Worm (Caenorhabditis elegans) whole organism, L1 larva: ENCODE data around the gene H39E23.2.
A peak's percentile ranks its signal among the peaks of the same experiment; 100 is the strongest.

Experiments used
- C04F5.9 ChIP-seq: sonication (generic microtip); optimal IDR thresholded peaks from 2 replicates; lab custom pipeline; 2016; ENCODE audit warnings: missing genetic modification characterization, missing compliant biosample characterization
- C34B4.2 ChIP-seq: sonication (generic microtip); optimal IDR thresholded peaks from 2 replicates; lab custom pipeline; 2017; ENCODE audit warnings: mild to moderate bottlenecking, missing genetic modification characterization, missing compliant biosample characterization
- F16B12.6 ChIP-seq: fragments of 150-350 bp; optimal IDR thresholded peaks from 2 replicates; lab custom pipeline; 2014; ENCODE audit warnings: missing biosample characterization, missing genetic modification characterization
- Y116A8C.19 ChIP-seq: sonication (generic microtip); optimal IDR thresholded peaks from 2 replicates; lab custom pipeline; 2016; ENCODE audit warnings: missing compliant biosample characterization, missing genetic modification characterization, borderline replicate concordance
- aha-1 ChIP-seq: fragments of 150-350 bp; optimal IDR thresholded peaks from 2 replicates; lab custom pipeline; 2014; ENCODE audit warnings: missing biosample characterization, missing genetic modification characterization
- alr-1 ChIP-seq: fragments of 200-800 bp; sonication (Bioruptor generic); optimal IDR thresholded peaks from 2 replicates; lab custom pipeline; 2018; ENCODE audit warnings: borderline replicate concordance, mild to moderate bottlenecking, missing genetic modification characterization, missing compliant biosample characterization
- blmp-1 ChIP-seq: fragments of 150-350 bp; optimal IDR thresholded peaks from 2 replicates; lab custom pipeline; 2014; ENCODE audit warnings: missing biosample characterization, missing genetic modification characterization
- ceh-63 ChIP-seq: fragments of 200-800 bp; sonication (Bioruptor generic); optimal IDR thresholded peaks from 2 replicates; lab custom pipeline; 2018; ENCODE audit warnings: mild to moderate bottlenecking, missing genetic modification characterization, missing compliant biosample characterization
- ceh-82 ChIP-seq, 3 experiments: fragments of 150-350 bp in 1 of 3; sonication (generic microtip) in 2 of 3; optimal IDR thresholded peaks; 2 replicates each; lab custom pipeline; 2014 to 2017; ENCODE audit warnings: missing biosample characterization in 3 of 3, missing genetic modification characterization in 3 of 3
- ceh-90 ChIP-seq: sonication (generic microtip); optimal IDR thresholded peaks from 2 replicates; lab custom pipeline; 2016; ENCODE audit warnings: missing genetic modification characterization, missing compliant biosample characterization
- dpl-1 ChIP-seq, 3 experiments: fragments of 150-350 bp in 2 of 3; sonication (generic microtip) in 1 of 3; optimal IDR thresholded peaks; 2 replicates each; lab custom pipeline; 2014 to 2017; ENCODE audit warnings: missing biosample characterization in 3 of 3, missing genetic modification characterization in 3 of 3, missing genetic modification reagents in 3 of 3
- efl-1 ChIP-seq, 4 experiments: fragments of 150-350 bp; optimal IDR thresholded peaks in 3 of 4; peaks in 1 of 4; 1 replicate in 1 of 4; 2 replicates in 3 of 4; lab custom pipeline; 2014; ENCODE audit warnings: missing biosample characterization in 2 of 4, missing genetic modification characterization in 2 of 4, missing genetic modification reagents in 2 of 4
- fkh-10 ChIP-seq: sonication (generic microtip); optimal IDR thresholded peaks from 2 replicates; lab custom pipeline; 2017; ENCODE audit warnings: missing biosample characterization, missing genetic modification reagents, missing genetic modification characterization
- fkh-8 ChIP-seq: sonication (generic microtip); optimal IDR thresholded peaks from 2 replicates; lab custom pipeline; 2016; ENCODE audit warnings: mild to moderate bottlenecking, missing genetic modification characterization, missing compliant biosample characterization
- fos-1 ChIP-seq: fragments of 150-350 bp; optimal IDR thresholded peaks from 2 replicates; lab custom pipeline; 2014; ENCODE audit warnings: missing biosample characterization, missing genetic modification characterization
- jun-1 ChIP-seq: fragments of 150-350 bp; optimal IDR thresholded peaks from 2 replicates; lab custom pipeline; 2014; ENCODE audit warnings: missing biosample characterization, missing genetic modification reagents, missing genetic modification characterization
- lin-13 ChIP-seq: fragments of 150-350 bp; optimal IDR thresholded peaks from 2 replicates; lab custom pipeline; 2014; ENCODE audit warnings: missing biosample characterization, missing genetic modification reagents, missing genetic modification characterization
- lin-14 ChIP-seq: fragments of 200-800 bp; sonication (Bioruptor generic); optimal IDR thresholded peaks from 2 replicates; lab custom pipeline; 2018; ENCODE audit warnings: mild to moderate bottlenecking, missing genetic modification characterization, moderate library complexity, missing compliant biosample characterization
- lin-15B ChIP-seq: fragments of 150-350 bp; sonication (generic microtip); optimal IDR thresholded peaks from 3 replicates; lab custom pipeline; 2014; ENCODE audit warnings: missing biosample characterization, missing genetic modification characterization
- lin-35 ChIP-seq, 2 experiments: fragments of 150-350 bp; optimal IDR thresholded peaks; 2 replicates each; lab custom pipeline; 2014; ENCODE audit warnings: missing biosample characterization in 2 of 2, missing genetic modification characterization in 2 of 2, missing genetic modification reagents in 2 of 2
- lin-39 ChIP-seq: fragments of 150-350 bp; optimal IDR thresholded peaks from 2 replicates; lab custom pipeline; 2014; ENCODE audit warnings: missing biosample characterization, missing genetic modification reagents, missing genetic modification characterization
- lir-3 ChIP-seq: sonication (generic microtip); optimal IDR thresholded peaks from 2 replicates; lab custom pipeline; 2016; ENCODE audit warnings: mild to moderate bottlenecking, missing genetic modification characterization, moderate library complexity, missing compliant biosample characterization; ENCODE audit not compliant: poor library complexity
- mep-1 ChIP-seq: fragments of 150-350 bp; optimal IDR thresholded peaks from 2 replicates; lab custom pipeline; 2014; ENCODE audit warnings: missing biosample characterization, missing genetic modification characterization
- nhr-11 ChIP-seq: fragments of 150-350 bp; optimal IDR thresholded peaks from 2 replicates; lab custom pipeline; 2014; ENCODE audit warnings: missing biosample characterization, missing genetic modification characterization
- nhr-47 ChIP-seq: sonication (generic microtip); optimal IDR thresholded peaks from 2 replicates; lab custom pipeline; 2016; ENCODE audit warnings: mild to moderate bottlenecking, missing genetic modification characterization, moderate library complexity, missing compliant biosample characterization
- nhr-71 ChIP-seq: sonication (generic microtip); optimal IDR thresholded peaks from 2 replicates; lab custom pipeline; 2016; ENCODE audit warnings: mild to moderate bottlenecking, missing genetic modification characterization, moderate library complexity, missing compliant biosample characterization
- nhr-77 ChIP-seq: fragments of 150-350 bp; optimal IDR thresholded peaks from 2 replicates; lab custom pipeline; 2014; ENCODE audit warnings: missing biosample characterization, missing genetic modification characterization
- nhr-84 ChIP-seq: sonication (generic microtip); optimal IDR thresholded peaks from 2 replicates; lab custom pipeline; 2017; ENCODE audit warnings: missing biosample characterization, missing genetic modification characterization
- nhr-90 ChIP-seq: sonication (generic microtip); optimal IDR thresholded peaks from 2 replicates; lab custom pipeline; 2016; ENCODE audit warnings: mild to moderate bottlenecking, missing genetic modification characterization, missing compliant biosample characterization; ENCODE audit not compliant: poor library complexity
- pax-3 ChIP-seq: fragments of 200-800 bp; sonication (Bioruptor generic); optimal IDR thresholded peaks from 2 replicates; lab custom pipeline; 2018; ENCODE audit warnings: mild to moderate bottlenecking, missing genetic modification characterization, moderate library complexity, missing compliant biosample characterization
- rnt-1 ChIP-seq: sonication (generic microtip); optimal IDR thresholded peaks from 2 replicates; lab custom pipeline; 2016; ENCODE audit warnings: mild to moderate bottlenecking, missing genetic modification characterization, moderate library complexity, missing compliant biosample characterization
- snu-23 ChIP-seq: sonication (generic microtip); optimal IDR thresholded peaks from 2 replicates; lab custom pipeline; 2016; ENCODE audit warnings: missing genetic modification characterization, missing compliant biosample characterization
- sox-4 ChIP-seq: sonication (generic microtip); optimal IDR thresholded peaks from 2 replicates; lab custom pipeline; 2016; ENCODE audit warnings: missing genetic modification characterization, missing compliant biosample characterization
- sptf-1 ChIP-seq: fragments of 150-350 bp; optimal IDR thresholded peaks from 2 replicates; lab custom pipeline; 2014; ENCODE audit warnings: missing biosample characterization, missing genetic modification characterization
- sup-37 ChIP-seq: fragments of 200-800 bp; sonication (Bioruptor generic); optimal IDR thresholded peaks from 2 replicates; lab custom pipeline; 2018; ENCODE audit warnings: mild to moderate bottlenecking, missing genetic modification characterization, missing compliant biosample characterization
- swsn-7 ChIP-seq: sonication (generic microtip); optimal IDR thresholded peaks from 2 replicates; lab custom pipeline; 2016; ENCODE audit warnings: missing genetic modification characterization, missing compliant biosample characterization
- tbx-2 ChIP-seq: sonication (generic microtip); optimal IDR thresholded peaks from 2 replicates; lab custom pipeline; 2016; ENCODE audit warnings: missing genetic modification characterization, missing compliant biosample characterization
- unc-62 ChIP-seq: fragments of 150-350 bp; optimal IDR thresholded peaks from 2 replicates; lab custom pipeline; 2014; ENCODE audit warnings: missing biosample characterization, missing genetic modification reagents, missing genetic modification characterization
- xbp-1 ChIP-seq: sonication (generic microtip); optimal IDR thresholded peaks from 2 replicates; lab custom pipeline; 2016; ENCODE audit warnings: missing genetic modification characterization, missing compliant biosample characterization

The H39E23.2 gene

DNA sequence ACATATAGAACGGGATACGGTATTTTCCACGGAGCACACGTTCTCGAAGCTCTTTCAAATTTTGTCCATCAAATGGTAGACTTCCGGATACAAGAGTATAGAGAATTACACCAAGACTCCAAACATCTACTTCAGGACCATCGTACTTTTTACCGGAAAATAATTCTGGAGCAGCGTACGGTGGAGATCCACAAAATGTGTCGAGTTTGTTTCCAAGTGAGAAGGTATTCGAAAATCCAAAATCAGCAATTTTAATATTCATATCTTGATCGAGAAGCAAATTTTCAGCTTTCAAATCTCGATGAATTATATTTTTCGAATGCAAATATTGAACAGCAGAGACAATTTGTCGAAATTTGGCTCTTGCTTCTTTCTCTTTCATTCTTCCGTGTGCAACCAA is 13.0 kb downstream of the H39E23.2 start:
- TF ChIP-seq snu-23 (GFP tag; lab: Kevin White, UChicago) (no peak), lin-14 (no peak), alr-1 (no peak), fkh-8 (tag; lab: Kevin White, UChicago) (no peak), nhr-90 (tag; lab: Kevin White, UChicago) (no peak), nhr-77 (tag; lab: Kevin White, UChicago) (no peak), C34B4.2 (no peak)

DNA sequence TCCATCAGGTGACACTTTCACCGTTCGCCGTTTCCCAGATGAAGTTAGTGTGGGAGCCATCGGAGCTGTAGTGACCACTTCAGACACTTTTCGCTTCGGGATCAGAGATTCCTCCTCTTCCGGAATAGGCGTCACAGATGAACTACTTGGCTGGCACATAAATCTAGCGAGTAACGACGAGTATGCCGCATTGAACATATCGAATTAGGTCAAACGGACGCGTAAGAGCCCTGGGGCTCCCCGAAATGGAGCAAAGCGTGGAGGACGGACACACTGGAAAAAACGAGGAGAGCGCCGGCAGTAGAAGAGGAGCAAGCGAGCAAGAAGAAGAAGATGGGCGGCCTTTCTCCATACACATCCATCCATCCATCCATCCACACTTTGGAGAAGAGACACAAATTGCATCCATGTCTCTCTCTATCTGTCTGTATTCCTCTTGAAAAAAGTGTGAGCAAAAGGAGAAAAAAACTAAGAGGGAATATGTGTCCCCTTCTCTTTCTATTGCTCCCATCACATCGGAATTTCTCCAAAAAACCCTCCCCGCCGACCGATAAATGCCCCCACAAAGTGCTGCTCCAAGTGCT is 16.3 kb downstream of the H39E23.2 start:
- TF ChIP-seq lin-14 (peak; percentile 57), lin-13 (no peak), fkh-10 (peak; percentile 3), ceh-82 (tag; optimal IDR thresholded peaks at IDR 0.05; lab: Kevin White, UChicago) (peak in 1 of 3 experiments; percentile 27)

DNA sequence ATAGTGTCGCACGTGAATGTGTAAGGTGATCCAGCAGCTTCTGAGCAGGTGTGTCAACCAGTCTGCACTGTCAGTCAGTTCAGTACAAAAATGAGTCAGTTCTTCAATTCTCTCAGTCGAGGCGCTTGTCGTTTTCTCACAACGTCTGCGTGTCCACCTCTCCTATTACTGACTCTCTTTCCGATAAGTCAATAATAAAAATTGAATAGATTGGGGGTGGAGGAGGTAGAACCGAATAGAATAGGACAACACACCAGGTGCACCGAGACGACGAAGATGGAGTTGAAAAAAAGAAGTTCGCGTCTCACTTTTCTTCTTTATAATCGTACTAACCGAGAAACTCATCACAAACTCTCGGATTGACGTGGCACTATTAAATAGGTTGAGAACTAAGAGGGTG is 17.7 kb downstream of the H39E23.2 start:
- TF ChIP-seq lin-14 (peak; percentile 37), swsn-7 (no peak), efl-1 (optimal IDR thresholded peaks at IDR 0.05; lab: Kevin White, UChicago) (no peak), efl-1 (GFP tag; optimal IDR thresholded peaks at IDR 0.05 in 1 of 2; lab: Kevin White, UChicago) (peak in 1 of 2 experiments; percentile 83), F16B12.6 (no peak), sptf-1 (tag; lab: Kevin White, UChicago) (no peak), fkh-8 (tag; lab: Kevin White, UChicago) (no peak), blmp-1 (tag; lab: Kevin White, UChicago) (no peak), lin-35 (GFP tag; optimal IDR thresholded peaks at IDR 0.05; lab: Kevin White, UChicago) (peak in 1 of 2 experiments; percentile 7), Y116A8C.19 (tag; lab: Kevin White, UChicago) (no peak), lin-39 (tag; lab: Kevin White, UChicago) (no peak), fos-1 (tag; lab: Kevin White, UChicago) (no peak), nhr-84 (tag; lab: Kevin White, UChicago) (no peak)

DNA sequence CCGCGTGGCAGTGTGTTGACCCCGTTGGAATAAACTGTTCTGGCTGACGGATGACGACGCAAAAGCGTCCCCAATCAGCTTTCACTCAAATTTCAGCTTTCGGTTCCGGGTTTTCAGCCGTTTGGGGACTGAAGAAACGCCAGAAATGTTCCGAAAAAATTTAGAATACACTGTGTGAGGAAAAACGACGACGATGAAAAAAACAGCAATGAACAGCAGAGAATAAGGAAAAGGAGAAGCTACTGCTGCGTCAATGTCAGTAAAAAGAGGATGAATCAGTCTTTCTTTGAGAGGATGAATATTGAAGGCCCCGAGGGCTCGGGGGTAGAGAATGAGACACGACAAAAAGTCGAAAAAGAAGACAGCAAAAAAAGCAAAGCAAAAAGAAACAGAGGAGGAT is 18.7 kb downstream of the H39E23.2 start:
- TF ChIP-seq efl-1 (optimal IDR thresholded peaks at IDR 0.05; lab: Kevin White, UChicago) = no peak
- peak in 1 of 2 experiments; percentile 88 for TF ChIP-seq efl-1 (GFP tag; optimal IDR thresholded peaks at IDR 0.05 in 1 of 2; lab: Kevin White, UChicago)
- TF ChIP-seq lin-14 = peak; percentile 9
- TF ChIP-seq tbx-2 (tag; lab: Kevin White, UChicago) = no peak
- peak; percentile 41 for TF ChIP-seq pax-3

DNA sequence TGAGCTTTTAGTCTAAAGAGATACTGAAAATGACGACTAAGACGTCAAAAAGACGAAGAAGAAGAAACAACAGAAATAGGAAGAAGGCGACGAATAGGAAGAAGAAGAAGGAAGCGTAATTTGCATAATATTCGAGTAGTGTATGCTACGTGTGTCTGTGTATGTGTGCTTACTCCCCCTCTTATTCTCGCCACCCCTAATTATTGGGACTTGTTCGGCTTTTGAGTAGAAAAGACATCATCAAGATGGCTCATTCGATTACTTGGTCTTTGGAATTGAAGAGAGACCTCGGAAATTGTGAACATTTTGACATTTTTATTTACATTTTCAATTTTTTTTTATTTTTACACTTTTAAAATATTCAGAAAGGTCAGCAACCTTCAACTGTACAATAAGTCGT is 20.1 kb downstream of the H39E23.2 start:
- no peak for TF ChIP-seq sup-37 (GFP tag; lab: Kevin White, UChicago)
- no peak for TF ChIP-seq F16B12.6
- TF ChIP-seq lin-14 = peak; percentile 44
- TF ChIP-seq ceh-63 (GFP tag; lab: Kevin White, UChicago) = no peak
- TF ChIP-seq aha-1 = no peak
- TF ChIP-seq C04F5.9 (tag; lab: Kevin White, UChicago) = no peak
- no peak for TF ChIP-seq unc-62 (GFP tag; lab: Kevin White, UChicago)

DNA sequence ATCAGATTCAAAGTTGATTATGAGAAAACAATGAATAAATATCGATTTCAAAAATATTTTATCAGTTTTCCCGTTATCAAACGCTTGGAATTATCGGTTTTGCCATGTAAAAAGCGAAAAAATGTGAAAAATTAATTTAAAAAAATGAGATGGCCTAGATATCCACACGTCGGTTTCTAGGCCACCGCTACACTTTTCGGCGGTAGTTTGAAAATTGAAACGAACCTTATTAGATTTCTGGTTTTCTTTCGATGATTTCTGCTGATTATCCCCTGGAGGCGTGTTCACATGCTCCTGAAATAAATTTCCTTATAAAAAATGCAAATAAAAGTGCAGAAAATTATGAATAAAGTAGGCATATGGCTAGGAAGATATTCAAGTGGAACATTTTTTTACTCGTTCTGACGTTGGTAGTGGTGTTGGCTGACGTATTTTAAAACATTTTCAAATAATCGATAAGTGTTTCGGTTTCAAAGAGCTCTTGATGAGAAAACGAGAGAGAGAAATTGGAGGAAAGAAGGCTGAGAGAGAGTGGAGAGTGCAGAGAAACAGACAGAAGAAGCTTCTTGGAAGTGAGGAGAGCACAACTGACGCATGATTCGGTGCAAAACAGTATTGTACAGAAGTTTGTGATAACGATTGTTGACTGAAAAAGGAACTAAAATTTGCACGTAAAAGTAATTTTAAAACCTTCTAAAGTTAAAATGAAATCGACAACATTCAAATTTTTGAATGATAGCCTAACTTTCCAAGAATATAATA is 23.0 kb downstream of the H39E23.2 start:
- TF ChIP-seq dpl-1 (GFP tag; optimal IDR thresholded peaks at IDR 0.05; lab: Kevin White, UChicago) (peak in 2 of 3 experiments; percentile 23 to 44), nhr-47 (no peak), swsn-7 (no peak), lin-35 (GFP tag; optimal IDR thresholded peaks at IDR 0.05; lab: Kevin White, UChicago) (peak; percentile 12 to 51), Y116A8C.19 (tag; lab: Kevin White, UChicago) (no peak), rnt-1 (tag; lab: Kevin White, UChicago) (peak; percentile 52), efl-1 (optimal IDR thresholded peaks at IDR 0.05; lab: Kevin White, UChicago) (peak; percentile 8 to 45), efl-1 (GFP tag; optimal IDR thresholded peaks at IDR 0.05 in 1 of 2; lab: Kevin White, UChicago) (peak; percentile 66 to 93), nhr-71 (peak; percentile 6), mep-1 (tag; lab: Kevin White, UChicago) (no peak), fos-1 (tag; lab: Kevin White, UChicago) (peak; percentile 2), lin-15B (no peak), xbp-1 (no peak), fkh-10 (no peak), lir-3 (tag; lab: Kevin White, UChicago) (no peak), sptf-1 (tag; lab: Kevin White, UChicago) (no peak), jun-1 (tag; lab: Kevin White, UChicago) (no peak), sox-4 (tag; lab: Kevin White, UChicago) (no peak), nhr-11 (tag; lab: Kevin White, UChicago) (no peak), lin-14 (peak; percentile 10), ceh-90 (tag; lab: Kevin White, UChicago) (peak; percentile 70)
